Worm (Caenorhabditis elegans): Measurements from ENCODE around the gene ZK697.1.

- TF ChIP-seq zag-1 (tag; optimal IDR thresholded peaks at IDR 0.05) (no peak), nhr-237 (tag; optimal IDR thresholded peaks at IDR 0.05) (no peak), snpc-4 (tag; optimal IDR thresholded peaks at IDR 0.05) (no peak)
These were observed 35.7 kb upstream of the ZK697.1 start, which contains the start of gene srw-103 for ce11 chrV:1716892-1717291.

All from whole organism, L1 larva.